Worm (Caenorhabditis elegans) whole organism, mixed stage, embryonic: ENCODE measurements around the gene C34F6.9.

ENCODE experiments used
- nhr-2 ChIP-seq: fragments of 150-350 bp; optimal IDR thresholded peaks from 2 replicates; lab custom pipeline; 2014; ENCODE audit warnings: missing biosample characterization, missing genetic modification characterization
- nhr-76 ChIP-seq: sonication (generic microtip); optimal IDR thresholded peaks from 2 replicates; lab custom pipeline; 2017; ENCODE audit warnings: missing biosample characterization, missing genetic modification characterization

DNA sequence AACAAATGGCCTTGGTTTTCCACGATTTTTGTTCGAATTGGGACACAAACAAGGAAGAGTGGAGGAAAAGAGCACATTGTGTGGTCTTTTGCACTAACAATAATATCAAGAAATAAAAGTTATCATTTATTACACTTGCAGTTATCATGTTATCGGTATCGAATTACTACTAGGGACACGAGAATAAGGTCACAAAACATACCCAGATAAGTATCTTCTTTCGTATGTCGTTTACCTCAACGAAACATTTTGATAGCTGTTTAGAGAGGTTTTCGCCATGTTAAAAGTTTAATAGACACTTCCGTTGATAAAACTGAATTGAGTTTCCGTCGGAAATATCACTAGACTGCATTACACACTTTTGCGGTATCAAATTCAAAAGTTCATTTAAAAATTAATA is 28.5 kb upstream of the C34F6.9 start:
- TF ChIP-seq nhr-76 (tag; lab: Kevin White, UChicago) (no peak), nhr-2 (tag; lab: Kevin White, UChicago) (no peak)
